Worm (Caenorhabditis elegans) whole organism, L4/young adult: Measurements from ENCODE around the gene F40G9.12.

Experiments used
- W03F9.2 ChIP-seq: fragments of 150-350 bp; optimal IDR thresholded peaks from 2 replicates; lab custom pipeline; 2014; ENCODE audit warnings: missing biosample characterization, missing genetic modification characterization
- dao-5 ChIP-seq: sonication (generic microtip); optimal IDR thresholded peaks from 2 replicates; lab custom pipeline; 2016; ENCODE audit warnings: missing genotype, missing genetic modification characterization, moderate library complexity, missing compliant biosample characterization

DNA sequence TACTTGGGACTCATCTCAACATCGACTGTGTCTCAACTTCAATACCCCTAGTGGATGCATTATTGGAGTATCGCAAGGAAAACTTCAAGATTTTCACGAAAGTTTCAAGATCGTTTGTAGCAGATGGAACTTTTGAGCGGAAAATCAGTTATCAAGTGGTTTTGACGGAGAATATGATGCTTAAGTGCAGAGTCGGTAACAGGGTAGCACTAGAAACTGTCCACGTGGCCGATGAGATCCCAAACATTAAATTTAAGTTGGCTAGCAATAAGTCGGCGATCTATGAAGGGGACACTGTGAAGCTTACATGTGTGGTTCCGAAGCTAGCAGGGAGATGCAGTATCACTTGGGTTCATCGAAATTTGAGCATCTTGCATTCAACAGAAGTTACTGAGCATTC, 12.5 kb upstream of the F40G9.12 start:
- no peak for TF ChIP-seq W03F9.2 (tag; lab: Kevin White, UChicago)
- TF ChIP-seq dao-5 (tag; lab: Kevin White, UChicago), result no peak
